Worm (Caenorhabditis elegans): ENCODE results near the gene nhl-3.

DNA sequence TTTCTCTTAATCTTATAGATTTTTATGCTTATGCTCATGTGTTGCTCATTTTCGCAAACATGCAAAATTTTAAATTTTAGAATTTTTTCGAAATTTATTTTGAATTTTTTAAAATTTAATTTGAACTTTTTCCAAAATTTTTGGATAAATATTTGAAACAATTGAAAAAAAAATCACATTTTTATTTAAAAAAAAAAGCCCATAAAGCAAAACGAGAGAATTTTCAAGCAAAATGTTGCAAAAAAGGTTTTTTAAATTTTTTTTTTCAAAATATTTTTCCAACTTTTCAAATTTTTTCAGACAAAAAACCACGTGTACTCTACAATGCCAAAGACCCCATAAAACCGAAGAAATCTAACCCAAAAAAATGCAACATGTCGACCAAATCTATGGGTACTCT lies 45.7 kb downstream of the nhl-3 start, which contains the start of the genes C09E8.1 and C09E8.6:
- no peak for TF ChIP-seq him-1 (tag; optimal IDR thresholded peaks at IDR 0.05)
- no peak for TF ChIP-seq W03F9.2 (tag; optimal IDR thresholded peaks at IDR 0.05)
